Worm (Caenorhabditis elegans): ENCODE data around the gene epic-3.

DNA sequence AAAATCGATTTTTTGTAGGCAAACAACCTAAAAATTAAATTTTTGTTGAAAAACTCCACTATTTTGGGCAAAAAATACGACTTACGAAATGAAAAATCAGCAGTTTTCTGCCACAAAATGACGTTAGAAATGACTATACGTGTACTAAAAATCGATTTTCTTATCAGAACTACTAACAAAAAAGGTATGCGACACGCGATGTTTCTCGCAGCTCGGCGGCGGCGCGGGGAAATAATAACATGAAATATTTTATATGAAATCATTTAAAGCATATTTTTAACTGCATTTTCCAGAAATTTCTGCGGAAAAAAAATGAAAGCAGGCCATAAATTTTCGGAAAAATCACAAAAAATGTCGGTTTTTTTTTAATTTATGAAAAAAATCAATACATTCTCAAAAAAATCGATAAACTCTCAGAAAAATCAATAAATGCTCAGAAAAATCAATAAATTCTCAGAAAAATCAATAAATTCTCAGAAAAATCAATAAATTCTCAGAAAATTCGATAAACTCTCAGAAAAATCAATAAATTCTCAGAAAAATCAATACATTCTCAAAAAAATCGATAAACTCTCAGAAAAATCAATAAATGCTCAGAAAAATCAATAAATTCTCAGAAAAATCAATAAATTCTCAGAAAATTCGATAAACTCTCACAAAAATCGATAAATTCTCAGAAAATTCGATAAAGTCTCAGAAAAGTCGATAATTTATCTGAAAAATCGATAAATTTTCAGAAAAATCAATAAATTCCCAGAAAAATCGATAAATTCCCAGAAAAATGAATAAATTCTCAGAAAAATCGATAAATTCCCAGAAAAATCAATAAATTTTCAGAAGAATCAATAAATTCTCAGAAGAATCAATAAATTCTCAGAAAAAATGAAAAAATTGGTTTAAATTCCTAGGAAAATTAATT is 16.2 kb upstream of the epic-3 start, which contains the start of gene ptpn-22:
- TF ChIP-seq lin-13 (GFP tag; optimal IDR thresholded peaks at IDR 0.05) (no peak), F49E8.2 (tag; optimal IDR thresholded peaks at IDR 0.05; ENCODE audit: borderline replicate concordance) (no peak), pha-4 (GFP tag; IDR thresholded peaks at IDR 0.05) (no peak), pha-4 (tag; optimal IDR thresholded peaks at IDR 0.05) (no peak), madf-9 (GFP tag; conservative IDR thresholded peaks at IDR 0.05) (no peak), snpc-4 (tag; optimal IDR thresholded peaks at IDR 0.05) (no peak), ceh-82 (tag; optimal IDR thresholded peaks at IDR 0.05) (no peak), unc-130 (GFP tag; optimal IDR thresholded peaks at IDR 0.05) (no peak), nhr-237 (tag; optimal IDR thresholded peaks at IDR 0.05) (no peak), dmd-6 (GFP tag; IDR thresholded peaks at IDR 0.05) (no peak), vab-7 (GFP tag; IDR thresholded peaks at IDR 0.05) (no peak), dmd-9 (GFP tag; IDR thresholded peaks at IDR 0.05) (no peak), mdl-1 (tag; optimal IDR thresholded peaks at IDR 0.05) (no peak), lim-7 (GFP tag; IDR thresholded peaks at IDR 0.05) (no peak)
